Worm (Caenorhabditis elegans): ENCODE data around the gene osm-7.

DNA sequence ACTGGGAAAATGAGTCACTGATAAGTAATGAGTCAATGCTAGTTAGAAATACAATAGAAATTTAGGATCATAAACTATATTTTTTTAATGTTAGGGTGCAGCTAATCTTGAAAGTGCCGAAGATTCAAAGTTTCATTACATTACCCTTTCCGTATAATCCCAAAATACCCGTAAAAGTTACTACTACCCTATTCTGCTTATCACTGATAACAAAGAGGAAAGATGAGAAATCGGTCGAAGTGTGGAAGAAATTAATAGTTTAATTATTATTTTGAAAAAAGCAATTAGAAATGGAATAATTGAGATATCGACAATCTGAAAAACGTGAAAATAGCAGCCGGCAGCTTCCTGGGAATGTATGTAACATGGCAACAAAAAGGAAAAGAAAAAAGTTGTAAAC is 30.9 kb downstream of the osm-7 start:
- TF ChIP-seq klf-2 (GFP tag; conservative IDR thresholded peaks at IDR 0.05) (no peak), cog-1 (tag; optimal IDR thresholded peaks at IDR 0.05) (no peak), T22C8.4 (GFP tag; IDR thresholded peaks at IDR 0.05) (no peak), flt-1 (GFP tag; IDR thresholded peaks at IDR 0.05) (no peak), ztf-29 (GFP tag; IDR thresholded peaks at IDR 0.05) (no peak), ref-1 (GFP tag; conservative IDR thresholded peaks at IDR 0.05) (no peak), tab-1 (GFP tag; IDR thresholded peaks at IDR 0.05) (no peak), med-1 (GFP tag; optimal IDR thresholded peaks at IDR 0.05; ENCODE audit: insufficient read depth) (no peak)

All from whole organism, midembryonic.